Worm (Caenorhabditis elegans): ENCODE data around the gene T22F3.8.

- TF ChIP-seq him-1 (tag; optimal IDR thresholded peaks at IDR 0.05): no peak
- no peak for TF ChIP-seq dao-5 (tag; optimal IDR thresholded peaks at IDR 0.05)
- TF ChIP-seq W03F9.2 (tag; optimal IDR thresholded peaks at IDR 0.05): no peak
These were observed 27.2 kb upstream of the T22F3.8 start for ce11 chrV:3632249-3633030.

Data from whole organism, L4/young adult.